Worm (Caenorhabditis elegans): Measurements from ENCODE around the gene oac-6.

The oac-6 gene

ce11 chrV:16302439-16302838 lies at the start of gene oac-6, which contains the start of gene C31A11.13:
Gene oac-6, plus strand, starts transcription at chrV:16302717.
Gene C31A11.13, minus strand, starts transcription at chrV:16302551.
- TF ChIP-seq elt-2 (tag; optimal IDR thresholded peaks at IDR 0.05) = peak; percentile 58
- TF ChIP-seq nhr-237 (tag; optimal IDR thresholded peaks at IDR 0.05) = no peak
- TF ChIP-seq pqm-1 (tag; optimal IDR thresholded peaks at IDR 0.05) = peak; percentile 60

- TF ChIP-seq elt-2 (tag; optimal IDR thresholded peaks at IDR 0.05) (no peak), aly-2 (tag; optimal IDR thresholded peaks at IDR 0.05) (no peak), pha-4 (tag; optimal IDR thresholded peaks at IDR 0.05) (no peak), egl-5 (tag; optimal IDR thresholded peaks at IDR 0.05) (no peak), ceh-9 (tag; optimal IDR thresholded peaks at IDR 0.05) (no peak), nhr-28 (tag; optimal IDR thresholded peaks at IDR 0.05) (no peak)
These were observed 48.8 kb upstream of the oac-6 start, which contains the start of gene gcy-20 for ce11 chrV:16253687-16254086. Gene gcy-20, minus strand, starts transcription at chrV:16253787.

- TF ChIP-seq elt-3 (tag; optimal IDR thresholded peaks at IDR 0.05) = no peak
- TF ChIP-seq ZK546.5 (tag; optimal IDR thresholded peaks at IDR 0.05) = no peak
- TF ChIP-seq nhr-76 (tag; optimal IDR thresholded peaks at IDR 0.05) = no peak
- no peak for TF ChIP-seq ztf-11 (tag; optimal IDR thresholded peaks at IDR 0.05)
- no peak for TF ChIP-seq ceh-9 (tag; optimal IDR thresholded peaks at IDR 0.05)
- no peak for TF ChIP-seq R02D3.7 (tag; optimal IDR thresholded peaks at IDR 0.05)
- TF ChIP-seq nhr-12 (tag; optimal IDR thresholded peaks at IDR 0.05) = no peak
- no peak for TF ChIP-seq snpc-4 (tag; optimal IDR thresholded peaks at IDR 0.05)
- no peak for TF ChIP-seq skn-1 (tag; optimal IDR thresholded peaks at IDR 0.05)
- no peak for TF ChIP-seq nhr-23 (tag; optimal IDR thresholded peaks at IDR 0.05)
- no peak for TF ChIP-seq jun-1 (tag; optimal IDR thresholded peaks at IDR 0.05)
- no peak for TF ChIP-seq nhr-77 (tag; optimal IDR thresholded peaks at IDR 0.05)
- no peak for TF ChIP-seq elt-2 (tag; optimal IDR thresholded peaks at IDR 0.05)
These were observed 46.1 kb upstream of the oac-6 start, which contains the start of gene bgnt-1.3 for ce11 chrV:16256395-16256794. Gene bgnt-1.3, minus strand, starts transcription at chrV:16256495.

ce11 chrV:16258142-16258541 lies 44.4 kb upstream of the oac-6 start, which contains the start of gene nhr-218:
Gene nhr-218, plus strand, starts transcription at chrV:16258442.
- no peak for TF ChIP-seq nhr-67 (tag; optimal IDR thresholded peaks at IDR 0.05)
- no peak for TF ChIP-seq jun-1 (tag; optimal IDR thresholded peaks at IDR 0.05)
- no peak for TF ChIP-seq ztf-4 (tag; optimal IDR thresholded peaks at IDR 0.05)
- TF ChIP-seq pqm-1 (tag; optimal IDR thresholded peaks at IDR 0.05) = no peak
- TF ChIP-seq fkh-10 (GFP tag; optimal IDR thresholded peaks at IDR 0.05) = no peak
- no peak for TF ChIP-seq ceh-9 (tag; optimal IDR thresholded peaks at IDR 0.05)
- no peak for TF ChIP-seq tbx-2 (tag; optimal IDR thresholded peaks at IDR 0.05)
- TF ChIP-seq lin-15B (tag; optimal IDR thresholded peaks at IDR 0.05) = no peak
- TF ChIP-seq daf-12 (tag; optimal IDR thresholded peaks at IDR 0.05) = no peak
- TF ChIP-seq ztf-11 (tag; optimal IDR thresholded peaks at IDR 0.05) = no peak
- TF ChIP-seq elt-2 (tag; optimal IDR thresholded peaks at IDR 0.05) = no peak
- no peak for TF ChIP-seq nhr-11 (tag; optimal IDR thresholded peaks at IDR 0.05)
- TF ChIP-seq zag-1 (tag; optimal IDR thresholded peaks at IDR 0.05) = no peak
- no peak for TF ChIP-seq pha-4 (tag; optimal IDR thresholded peaks at IDR 0.05)
- no peak for TF ChIP-seq eor-1 (tag; optimal IDR thresholded peaks at IDR 0.05)
- TF ChIP-seq nhr-12 (tag; optimal IDR thresholded peaks at IDR 0.05) = no peak
- no peak for TF ChIP-seq aly-2 (tag; optimal IDR thresholded peaks at IDR 0.05)

- TF ChIP-seq egl-5 (tag; optimal IDR thresholded peaks at IDR 0.05) = no peak
- no peak for TF ChIP-seq pha-4 (tag; optimal IDR thresholded peaks at IDR 0.05)
- TF ChIP-seq fkh-10 (GFP tag; optimal IDR thresholded peaks at IDR 0.05) = no peak
- TF ChIP-seq sea-2 (GFP tag; optimal IDR thresholded peaks at IDR 0.05) = no peak
- TF ChIP-seq lin-15B (tag; optimal IDR thresholded peaks at IDR 0.05) = no peak
- no peak for TF ChIP-seq elt-2 (tag; optimal IDR thresholded peaks at IDR 0.05)
- no peak for TF ChIP-seq unc-39 (tag; optimal IDR thresholded peaks at IDR 0.05)
- TF ChIP-seq nhr-77 (tag; optimal IDR thresholded peaks at IDR 0.05) = no peak
- TF ChIP-seq nhr-25 (tag; optimal IDR thresholded peaks at IDR 0.05) = no peak
- no peak for TF ChIP-seq mml-1 (tag; optimal IDR thresholded peaks at IDR 0.05)
- TF ChIP-seq nhr-11 (tag; optimal IDR thresholded peaks at IDR 0.05) = no peak
- no peak for TF ChIP-seq jun-1 (tag; optimal IDR thresholded peaks at IDR 0.05)
- no peak for TF ChIP-seq nfya-1 (tag; optimal IDR thresholded peaks at IDR 0.05; ENCODE audit: insufficient read depth)
- TF ChIP-seq ZK546.5 (tag; optimal IDR thresholded peaks at IDR 0.05) = no peak
- TF ChIP-seq zag-1 (tag; optimal IDR thresholded peaks at IDR 0.05) = no peak
- no peak for TF ChIP-seq nhr-23 (tag; optimal IDR thresholded peaks at IDR 0.05)
- TF ChIP-seq lsy-12 (tag; optimal IDR thresholded peaks at IDR 0.05) = no peak
- TF ChIP-seq ceh-9 (tag; optimal IDR thresholded peaks at IDR 0.05) = no peak
- TF ChIP-seq elt-1 (tag; optimal IDR thresholded peaks at IDR 0.05) = no peak
- no peak for TF ChIP-seq elt-3 (tag; optimal IDR thresholded peaks at IDR 0.05)
These were observed 42.8 kb upstream of the oac-6 start, which contains the start of gene nhr-127 for ce11 chrV:16259684-16260083. Gene nhr-127, plus strand, starts transcription at chrV:16259984.
